Worm (Caenorhabditis elegans) whole organism, midembryonic: Measurements from ENCODE around the gene R10E8.8.

Experiments
- cog-1 ChIP-seq: sonication (generic microtip); optimal IDR thresholded peaks from 2 replicates; lab custom pipeline; 2016; ENCODE audit warnings: missing genetic modification characterization, missing compliant biosample characterization
- med-1 ChIP-seq: sonication (generic microtip); optimal IDR thresholded peaks from 2 replicates; lab custom pipeline; 2017; ENCODE audit warnings: missing genetic modification characterization, mild to moderate bottlenecking, missing compliant biosample characterization, antibody characterized with exemption, missing genetic modification reagents; ENCODE audit not compliant: insufficient read depth
- ztf-23 ChIP-seq: fragments of 200-800 bp; sonication (Bioruptor generic); IDR thresholded peaks from 2 replicates; pipeline ENCODE4 v1.3.6; 2022; ENCODE audit warnings: missing genetic modification reagents, missing genetic modification characterization, missing compliant biosample characterization
- ztf-29 ChIP-seq: fragments of 200-800 bp; sonication (Bioruptor generic); IDR thresholded peaks from 2 replicates; pipeline ENCODE4 v1.3.6; 2022; ENCODE audit warnings: missing genetic modification reagents, missing genetic modification characterization, missing compliant biosample characterization

- TF ChIP-seq cog-1 (tag; lab: Kevin White, UChicago) (no peak), ztf-29 (GFP tag; lab: Robert Waterston, UW) (no peak), med-1 (GFP tag; lab: Kevin White, UChicago) (no peak), ztf-23 (no peak)
Measured at ce11 chrV:18246077-18246476, 4.6 kb upstream of the R10E8.8 start.
